Worm (Caenorhabditis elegans): ENCODE results near the gene ptc-1.

ptc-1 gene

ce11 chrII:7888759-7889158 is 4.3 kb upstream of the ptc-1 start:
- peak; percentile 15 for TF ChIP-seq pqm-1 (tag; optimal IDR thresholded peaks at IDR 0.05)
- no peak for TF ChIP-seq lin-15B (tag; optimal IDR thresholded peaks at IDR 0.05)
- TF ChIP-seq elt-2 (tag; optimal IDR thresholded peaks at IDR 0.05) = peak; percentile 43
- TF ChIP-seq pha-4 (tag; optimal IDR thresholded peaks at IDR 0.05) = peak; percentile 89

ce11 chrII:7889321-7889720 is 3.7 kb upstream of the ptc-1 start:
- TF ChIP-seq sea-2 (GFP tag; optimal IDR thresholded peaks at IDR 0.05) (no peak), eor-1 (tag; optimal IDR thresholded peaks at IDR 0.05) (no peak), elt-2 (tag; optimal IDR thresholded peaks at IDR 0.05) (peak; percentile 74), pqm-1 (tag; optimal IDR thresholded peaks at IDR 0.05) (peak; percentile 57), ZK546.5 (tag; optimal IDR thresholded peaks at IDR 0.05) (no peak), pha-4 (tag; optimal IDR thresholded peaks at IDR 0.05) (no peak), nhr-11 (tag; optimal IDR thresholded peaks at IDR 0.05) (no peak), jun-1 (tag; optimal IDR thresholded peaks at IDR 0.05) (no peak), nhr-12 (tag; optimal IDR thresholded peaks at IDR 0.05) (no peak), tbx-2 (tag; optimal IDR thresholded peaks at IDR 0.05) (no peak), mml-1 (tag; optimal IDR thresholded peaks at IDR 0.05) (no peak), nhr-28 (tag; optimal IDR thresholded peaks at IDR 0.05) (no peak), nfya-1 (tag; optimal IDR thresholded peaks at IDR 0.05; ENCODE audit: insufficient read depth) (no peak)

DNA sequence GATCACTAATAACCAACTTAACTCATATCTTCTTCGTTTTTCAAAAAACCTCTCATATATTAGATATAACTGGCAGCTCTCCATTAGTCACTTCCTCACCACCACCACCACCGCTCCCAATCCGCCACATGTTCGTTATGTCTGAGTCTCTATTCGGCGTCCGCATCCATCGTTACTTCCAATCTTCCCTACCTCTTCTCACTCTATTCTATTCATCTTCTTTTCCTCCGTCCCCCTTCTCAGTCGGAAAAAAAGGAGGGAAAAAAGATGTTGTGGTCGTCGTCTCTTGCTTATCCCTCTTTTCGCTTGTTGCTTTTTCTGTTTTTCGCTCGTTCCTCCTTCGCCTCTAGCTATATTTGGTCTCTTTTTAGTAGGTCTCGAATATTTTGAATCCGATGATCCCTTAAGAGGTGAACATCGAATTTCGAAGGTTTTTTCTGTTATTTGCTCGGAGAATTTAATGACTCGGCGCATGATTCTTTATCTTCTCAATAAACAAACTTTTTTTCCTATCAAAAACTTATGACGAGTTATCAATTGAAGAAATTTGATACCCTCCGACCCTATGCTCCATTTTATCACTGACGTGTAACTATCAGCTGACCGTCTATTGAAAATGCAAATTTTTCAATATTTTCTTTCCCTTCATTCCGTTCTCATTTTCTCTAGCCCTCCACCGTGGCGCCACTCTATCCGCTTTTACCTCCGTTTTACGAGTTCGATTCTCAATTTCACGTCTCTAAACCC is 980 bp upstream of the ptc-1 start:
- peak; percentile 32 for TF ChIP-seq ztf-4 (tag; optimal IDR thresholded peaks at IDR 0.05)
- no peak for TF ChIP-seq fkh-2 (tag; optimal IDR thresholded peaks at IDR 0.05)
- no peak for TF ChIP-seq ceh-28 (tag; optimal IDR thresholded peaks at IDR 0.05)
- peak; percentile 66 for TF ChIP-seq pqm-1 (tag; optimal IDR thresholded peaks at IDR 0.05)
- no peak for TF ChIP-seq nhr-67 (tag; optimal IDR thresholded peaks at IDR 0.05)
- no peak for TF ChIP-seq ZK546.5 (tag; optimal IDR thresholded peaks at IDR 0.05)
- no peak for TF ChIP-seq aly-2 (tag; optimal IDR thresholded peaks at IDR 0.05)
- TF ChIP-seq nhr-28 (tag; optimal IDR thresholded peaks at IDR 0.05) = no peak
- TF ChIP-seq nhr-11 (tag; optimal IDR thresholded peaks at IDR 0.05) = no peak
- TF ChIP-seq nhr-237 (tag; optimal IDR thresholded peaks at IDR 0.05) = no peak
- no peak for TF ChIP-seq mdl-1 (tag; optimal IDR thresholded peaks at IDR 0.05)
- no peak for TF ChIP-seq fos-1 (tag; optimal IDR thresholded peaks at IDR 0.05)
- no peak for TF ChIP-seq jun-1 (tag; optimal IDR thresholded peaks at IDR 0.05)
- TF ChIP-seq nhr-25 (tag; optimal IDR thresholded peaks at IDR 0.05) = no peak
- TF ChIP-seq lin-15B (tag; optimal IDR thresholded peaks at IDR 0.05) = no peak
- TF ChIP-seq nhr-23 (tag; optimal IDR thresholded peaks at IDR 0.05) = peak; percentile 11
- peak; percentile 76 for TF ChIP-seq nfya-1 (tag; optimal IDR thresholded peaks at IDR 0.05; ENCODE audit: insufficient read depth)
- no peak for TF ChIP-seq ztf-11 (tag; optimal IDR thresholded peaks at IDR 0.05)
- peak; percentile 2 for TF ChIP-seq ama-1 (optimal IDR thresholded peaks at IDR 0.05)
- peak; percentile 32 for TF ChIP-seq fkh-10 (GFP tag; optimal IDR thresholded peaks at IDR 0.05)
- no peak for TF ChIP-seq ceh-16 (tag; optimal IDR thresholded peaks at IDR 0.05)
- TF ChIP-seq zag-1 (tag; optimal IDR thresholded peaks at IDR 0.05) = no peak
- TF ChIP-seq nhr-43 (tag; optimal IDR thresholded peaks at IDR 0.05; ENCODE audit: poor library complexity, severe bottlenecking) = no peak
- TF ChIP-seq tbx-2 (tag; optimal IDR thresholded peaks at IDR 0.05) = peak; percentile 24
- no peak for TF ChIP-seq elt-1 (tag; optimal IDR thresholded peaks at IDR 0.05)
- TF ChIP-seq nhr-77 (tag; optimal IDR thresholded peaks at IDR 0.05) = no peak
- TF ChIP-seq R02D3.7 (tag; optimal IDR thresholded peaks at IDR 0.05) = no peak
- peak; percentile 55 for TF ChIP-seq egl-5 (tag; optimal IDR thresholded peaks at IDR 0.05)
- no peak for TF ChIP-seq ceh-82 (tag; optimal IDR thresholded peaks at IDR 0.05)
- TF ChIP-seq pha-4 (tag; optimal IDR thresholded peaks at IDR 0.05) = peak; percentile 43
- peak; percentile 85 for TF ChIP-seq lin-39 (tag; optimal IDR thresholded peaks at IDR 0.05)
- TF ChIP-seq unc-39 (tag; optimal IDR thresholded peaks at IDR 0.05) = no peak
- TF ChIP-seq sea-2 (GFP tag; optimal IDR thresholded peaks at IDR 0.05) = no peak
- no peak for TF ChIP-seq egl-27 (tag; optimal IDR thresholded peaks at IDR 0.05)
- TF ChIP-seq snpc-4 (tag; optimal IDR thresholded peaks at IDR 0.05) = no peak
- TF ChIP-seq elt-2 (tag; optimal IDR thresholded peaks at IDR 0.05) = peak; percentile 90
- TF ChIP-seq ceh-9 (tag; optimal IDR thresholded peaks at IDR 0.05) = no peak
- peak; percentile 16 for TF ChIP-seq unc-62 (GFP tag; optimal IDR thresholded peaks at IDR 0.05)
- no peak for TF ChIP-seq nhr-12 (tag; optimal IDR thresholded peaks at IDR 0.05)
- TF ChIP-seq skn-1 (tag; optimal IDR thresholded peaks at IDR 0.05) = no peak
- peak; percentile 44 for TF ChIP-seq hmg-11 (tag; optimal IDR thresholded peaks at IDR 0.05)

Measured in whole organism, L3 larva.